Fruit fly (Drosophila melanogaster): ENCODE data around the gene ClC-c.

dm6 chr3L:16137779-16138178, 47.5 kb downstream of the ClC-c start, which contains the start of gene CG5157:
- TF ChIP-seq CG8478 (optimal IDR thresholded peaks at IDR 0.05), result no peak
- no peak for TF ChIP-seq CTCF (optimal IDR thresholded peaks at IDR 0.05)
